Fruit fly (Drosophila melanogaster) Kc167 (cell line): Measurements from ENCODE around the gene Nepl7.

ENCODE experiments used
- Myc ChIP-seq: fragments of >200 bp; optimal IDR thresholded peaks from 2 replicates; lab custom pipeline; 2017; ENCODE audit warnings: missing external identifiers
- Sin3A ChIP-seq: fragments of >200 bp; optimal IDR thresholded peaks from 2 replicates; lab custom pipeline; 2018; ENCODE audit warnings: missing external identifiers
- h ChIP-seq: fragments of >200 bp; optimal IDR thresholded peaks from 3 replicates; lab custom pipeline; 2018; ENCODE audit warnings: missing external identifiers
- psq ChIP-seq: fragments of >200 bp; optimal IDR thresholded peaks from 2 replicates; lab custom pipeline; 2017; ENCODE audit warnings: missing external identifiers
- ttk ChIP-seq: sonication (Bioruptor generic); optimal IDR thresholded peaks from 2 replicates; lab custom pipeline; 2017; ENCODE audit warnings: missing external identifiers

DNA sequence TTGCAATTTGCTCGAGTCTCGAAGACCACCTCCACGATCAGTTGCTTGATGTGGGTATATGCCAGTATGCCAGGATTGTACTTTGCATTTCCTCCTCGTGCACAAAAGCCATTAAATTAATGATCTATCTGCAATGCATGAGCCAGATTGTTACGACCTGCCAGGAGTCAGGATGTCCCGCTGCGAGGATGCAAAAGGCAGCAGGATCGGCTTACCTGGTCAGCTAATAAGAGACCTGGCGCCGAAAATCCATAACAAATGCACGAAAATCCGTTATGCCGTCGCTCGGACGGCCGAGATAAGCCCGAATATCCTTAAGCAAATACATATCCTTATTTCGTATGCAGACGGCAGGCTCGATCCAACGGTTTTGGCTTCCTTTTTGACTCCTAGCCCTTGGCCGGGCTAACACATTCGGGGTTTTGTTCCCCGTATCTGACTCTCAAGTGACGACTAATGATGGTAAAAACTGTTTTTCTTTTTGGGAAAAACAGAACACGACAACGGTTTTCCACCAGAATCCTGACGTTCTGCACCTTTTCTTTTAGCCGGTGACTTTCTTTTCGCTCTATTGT lies 3.4 kb downstream of the Nepl7 start:
- TF ChIP-seq Sin3A (lab: Kevin White, UChicago) (no peak), psq (lab: Kevin White, UChicago) (no peak), ttk (lab: Kevin White, UChicago) (no peak), h (lab: Kevin White, UChicago) (no peak), Myc (lab: Kevin White, UChicago) (no peak)
